Fruit fly (Drosophila melanogaster) whole organism, embryonic: ENCODE data around the gene armi.

Source experiments
- Atf-2 ChIP-seq: fragments of 200-800 bp; sonication (Bioruptor generic); optimal IDR thresholded peaks from 2 replicates; lab custom pipeline; 2016; ENCODE audit warnings: missing biosample characterization, missing genetic modification characterization
- BtbVII ChIP-seq: fragments of 200-800 bp; sonication (Bioruptor generic); optimal IDR thresholded peaks from 3 replicates; lab custom pipeline; 2017; ENCODE audit warnings: missing biosample characterization, mild to moderate bottlenecking, missing genetic modification characterization
- CG10147 ChIP-seq: fragments of 200-800 bp; sonication (Bioruptor generic); optimal IDR thresholded peaks from 2 replicates; lab custom pipeline; 2019; ENCODE audit warnings: missing biosample characterization, mild to moderate bottlenecking, missing genetic modification characterization, moderate library complexity
- CG12071 ChIP-seq: fragments of 200-800 bp; sonication (Bioruptor generic); optimal IDR thresholded peaks from 3 replicates; lab custom pipeline; 2018; ENCODE audit warnings: missing biosample characterization, mild to moderate bottlenecking, missing genetic modification characterization
- CG1602 ChIP-seq: fragments of 200-800 bp; sonication (Bioruptor generic); optimal IDR thresholded peaks from 3 replicates; lab custom pipeline; 2016; ENCODE audit warnings: missing biosample characterization, missing genetic modification characterization
- CG17186 ChIP-seq: fragments of 200-800 bp; sonication (Bioruptor generic); optimal IDR thresholded peaks from 3 replicates; lab custom pipeline; 2017; ENCODE audit warnings: missing biosample characterization, missing genetic modification reagents, missing genetic modification characterization
- CG17361 ChIP-seq: fragments of 200-800 bp; sonication (Bioruptor generic); IDR thresholded peaks from 3 replicates; pipeline ENCODE4 v1.3.6; 2022; ENCODE audit warnings: missing biosample characterization, missing genetic modification characterization
- CG17385 ChIP-seq: fragments of 200-800 bp; sonication (Bioruptor generic); optimal IDR thresholded peaks from 3 replicates; lab custom pipeline; 2018; ENCODE audit warnings: missing biosample characterization, mild to moderate bottlenecking, missing genetic modification characterization
- CG18011 ChIP-seq: fragments of 200-800 bp; sonication (Bioruptor generic); optimal IDR thresholded peaks from 2 replicates; lab custom pipeline; 2017; ENCODE audit warnings: missing biosample characterization, missing genetic modification characterization, mild to moderate bottlenecking, moderate library complexity, missing genotype
- CG18619 ChIP-seq: fragments of 200-800 bp; sonication (Bioruptor generic); optimal IDR thresholded peaks from 3 replicates; lab custom pipeline; 2017; ENCODE audit warnings: missing biosample characterization, mild to moderate bottlenecking, missing genetic modification characterization
- CG6689 ChIP-seq: fragments of 200-800 bp; sonication (Bioruptor generic); IDR thresholded peaks from 2 replicates; pipeline ENCODE4 v1.3.6; 2022; ENCODE audit warnings: missing biosample characterization, missing genetic modification characterization
- CG7928 ChIP-seq: fragments of 200-800 bp; sonication (Bioruptor generic); optimal IDR thresholded peaks from 2 replicates; lab custom pipeline; 2017; ENCODE audit warnings: missing biosample characterization, mild to moderate bottlenecking, missing genetic modification characterization
- CG9609 ChIP-seq: fragments of 200-800 bp; sonication (Bioruptor generic); optimal IDR thresholded peaks from 3 replicates; lab custom pipeline; 2016; ENCODE audit warnings: missing biosample characterization, missing genetic modification characterization
- Camta ChIP-seq: fragments of 200-800 bp; sonication (Bioruptor generic); optimal IDR thresholded peaks from 2 replicates; lab custom pipeline; 2016; ENCODE audit warnings: missing biosample characterization, missing genetic modification characterization
- Chrac-16 ChIP-seq: fragments of 200-800 bp; sonication (Bioruptor generic); optimal IDR thresholded peaks from 3 replicates; lab custom pipeline; 2016; ENCODE audit warnings: missing biosample characterization, missing genetic modification characterization
- CoRest ChIP-seq: fragments of 200-800 bp; sonication (Bioruptor generic); optimal IDR thresholded peaks from 3 replicates; lab custom pipeline; 2018; ENCODE audit warnings: missing biosample characterization, mild to moderate bottlenecking, missing genetic modification characterization, moderate library complexity
- Dbx ChIP-seq: fragments of 200-800 bp; sonication (Bioruptor generic); IDR thresholded peaks from 3 replicates; pipeline ENCODE4 v1.3.6; 2022; ENCODE audit warnings: missing biosample characterization, missing genetic modification characterization
- Dek ChIP-seq: fragments of 200-800 bp; sonication (Bioruptor generic); optimal IDR thresholded peaks from 3 replicates; lab custom pipeline; 2019; ENCODE audit warnings: missing biosample characterization, mild to moderate bottlenecking, missing genetic modification characterization, moderate library complexity
- E2f2 ChIP-seq: fragments of 200-800 bp; sonication (Bioruptor generic); IDR thresholded peaks from 2 replicates; pipeline ENCODE4 v1.3.6; 2022; ENCODE audit warnings: missing biosample characterization, missing genetic modification characterization
- Gug ChIP-seq: fragments of 200-800 bp; sonication (Bioruptor generic); IDR thresholded peaks from 4 replicates; pipeline ENCODE4 v1.3.6; 2022; ENCODE audit warnings: missing biosample characterization, missing genetic modification characterization
- Lhr ChIP-seq: fragments of 200-800 bp; sonication (Bioruptor generic); optimal IDR thresholded peaks from 3 replicates; lab custom pipeline; 2017; ENCODE audit warnings: mild to moderate bottlenecking, missing biosample characterization, missing genetic modification reagents, missing genetic modification characterization
- Lpt ChIP-seq: fragments of >200 bp; optimal IDR thresholded peaks from 2 replicates; lab custom pipeline; 2018; ENCODE audit warnings: missing biosample characterization, missing genetic modification characterization
- MBD-R2 ChIP-seq: fragments of 200-800 bp; sonication (Bioruptor generic); IDR thresholded peaks from 2 replicates; pipeline ENCODE4 v1.3.6; 2022; ENCODE audit warnings: missing biosample characterization, missing genetic modification characterization
- Mes4 ChIP-seq: fragments of 200-800 bp; sonication (Bioruptor generic); optimal IDR thresholded peaks from 2 replicates; lab custom pipeline; 2016; ENCODE audit warnings: missing biosample characterization, missing genetic modification characterization
- Nf-YB ChIP-seq: fragments of 200-800 bp; sonication (Bioruptor generic); optimal IDR thresholded peaks from 3 replicates; lab custom pipeline; 2019; ENCODE audit warnings: missing biosample characterization, mild to moderate bottlenecking, missing genetic modification characterization, moderate library complexity
- PHDP ChIP-seq: fragments of 200-800 bp; sonication (Bioruptor generic); optimal IDR thresholded peaks from 3 replicates; lab custom pipeline; 2018; ENCODE audit warnings: missing biosample characterization, mild to moderate bottlenecking, missing genetic modification characterization, moderate library complexity
- Ssrp ChIP-seq: fragments of 200-800 bp; sonication (Bioruptor generic); optimal IDR thresholded peaks from 2 replicates; lab custom pipeline; 2018; ENCODE audit warnings: missing biosample characterization, mild to moderate bottlenecking, missing genetic modification characterization, moderate library complexity
- Trl ChIP-seq, 3 experiments: fragments of >200 bp in 2 of 3; fragments of 200-800 bp in 1 of 3; sonication (Bioruptor generic) in 1 of 3; optimal IDR thresholded peaks; 2 replicates in 1 of 3; 3 replicates in 2 of 3; lab custom pipeline; 2016 to 2017; ENCODE audit warnings: missing biosample characterization in 1 of 3, missing genetic modification characterization in 1 of 3
- ara ChIP-seq: fragments of 200-800 bp; sonication (Bioruptor generic); IDR thresholded peaks from 2 replicates; pipeline ENCODE4 v1.3.6; 2022; ENCODE audit warnings: missing biosample characterization, missing genetic modification characterization
- bab2 ChIP-seq: fragments of 200-800 bp; sonication (Bioruptor generic); optimal IDR thresholded peaks from 2 replicates; lab custom pipeline; 2016; ENCODE audit warnings: missing biosample characterization, missing genetic modification characterization
- gcm2 ChIP-seq: fragments of 200-800 bp; sonication (Bioruptor generic); optimal IDR thresholded peaks from 2 replicates; lab custom pipeline; 2016; ENCODE audit warnings: missing biosample characterization, missing genetic modification characterization
- insv ChIP-seq, 2 experiments: fragments of 200-800 bp; sonication (Bioruptor generic); optimal IDR thresholded peaks; 3 replicates each; lab custom pipeline; 2016 to 2018; ENCODE audit warnings: missing biosample characterization in 2 of 2, missing genetic modification characterization in 2 of 2
- kni ChIP-seq: fragments of 200-800 bp; sonication (Bioruptor generic); optimal IDR thresholded peaks from 3 replicates; lab custom pipeline; 2017; ENCODE audit warnings: mild to moderate bottlenecking, missing biosample characterization, missing genetic modification reagents, missing genetic modification characterization
- lola ChIP-seq, 3 experiments: fragments of >200 bp in 2 of 3; fragments of 200-800 bp in 1 of 3; sonication (Bioruptor generic) in 1 of 3; optimal IDR thresholded peaks; 2 replicates each; lab custom pipeline; 2017 to 2019; ENCODE audit warnings: missing biosample characterization in 3 of 3, missing genetic modification characterization in 3 of 3, mild to moderate bottlenecking in 1 of 3, moderate library complexity in 1 of 3
- nerfin-1 ChIP-seq: fragments of 200-800 bp; sonication (Bioruptor generic); optimal IDR thresholded peaks from 3 replicates; lab custom pipeline; 2019; ENCODE audit warnings: missing biosample characterization, mild to moderate bottlenecking, missing genetic modification characterization, moderate library complexity
- pan ChIP-seq, 4 experiments: fragments of >200 bp in 3 of 4; fragments of 200-800 bp in 1 of 4; sonication (Bioruptor generic) in 1 of 4; optimal IDR thresholded peaks in 3 of 4; IDR thresholded peaks in 1 of 4; 2 replicates each; pipeline versions ENCODE4 v1.3.6 to Lab custom; 2017 to 2022; ENCODE audit warnings: missing biosample characterization in 2 of 4, missing genetic modification characterization in 2 of 4, mixed read lengths in 1 of 4
- pho ChIP-seq: fragments of 200-800 bp; sonication (Bioruptor generic); optimal IDR thresholded peaks from 2 replicates; lab custom pipeline; 2016; ENCODE audit warnings: missing biosample characterization, missing genetic modification characterization
- pnt ChIP-seq: fragments of 200-800 bp; sonication (Bioruptor generic); optimal IDR thresholded peaks from 3 replicates; lab custom pipeline; 2016; ENCODE audit warnings: missing biosample characterization, missing genetic modification characterization
- ranshi ChIP-seq: fragments of 200-800 bp; sonication (Bioruptor generic); IDR thresholded peaks from 2 replicates; pipeline ENCODE4 v1.3.6; 2022; ENCODE audit warnings: missing biosample characterization, missing genetic modification characterization
- sd ChIP-seq: fragments of 200-800 bp; sonication (Bioruptor generic); optimal IDR thresholded peaks from 3 replicates; lab custom pipeline; 2018; ENCODE audit warnings: missing biosample characterization, mild to moderate bottlenecking, missing genetic modification characterization, moderate library complexity
- sqz ChIP-seq: fragments of 200-800 bp; sonication (Bioruptor generic); optimal IDR thresholded peaks from 3 replicates; lab custom pipeline; 2018; ENCODE audit warnings: missing biosample characterization, mild to moderate bottlenecking, missing genetic modification characterization
- wdn ChIP-seq: fragments of 200-800 bp; sonication (Bioruptor generic); IDR thresholded peaks from 2 replicates; pipeline ENCODE4 v1.3.6; 2022; ENCODE audit warnings: missing biosample characterization, missing genetic modification characterization
- wor ChIP-seq: fragments of 200-800 bp; sonication (Bioruptor generic); IDR thresholded peaks from 2 replicates; pipeline ENCODE4 v1.3.6; 2022; ENCODE audit warnings: missing biosample characterization, missing genetic modification characterization

Gene armi

DNA sequence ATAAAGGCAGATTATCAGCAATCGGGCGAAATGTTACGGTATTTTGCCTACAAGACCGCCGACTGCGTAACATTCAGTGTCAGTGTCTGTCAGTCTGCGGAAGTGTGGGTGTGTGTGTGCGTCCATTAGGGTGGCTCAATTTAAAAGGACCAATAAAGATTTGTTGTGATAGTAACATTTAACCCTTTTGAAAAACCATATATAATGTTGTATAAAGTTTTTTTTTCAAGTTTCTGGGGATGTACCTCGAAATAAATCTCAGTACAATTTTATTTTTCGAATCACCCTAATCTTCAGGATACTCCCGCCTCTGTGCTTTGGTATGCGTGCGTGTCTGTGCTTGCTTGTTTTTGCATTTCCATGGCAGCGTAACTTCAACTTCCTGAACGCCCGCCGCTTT lies 11.7 kb downstream of the armi start (continued):
- TF ChIP-seq Lhr (GFP tag; lab: Kevin White, UChicago): no peak
- TF ChIP-seq pan (optimal IDR thresholded peaks at IDR 0.05; lab: Kevin White, UChicago): no peak
- TF ChIP-seq pan (GFP tag; optimal IDR thresholded peaks at IDR 0.05 in 1 of 2, IDR thresholded peaks at IDR 0.05 in 1 of 2): peak in 1 of 2 experiments; percentile 83
- TF ChIP-seq pnt (GFP tag; lab: Kevin White, UChicago): peak; percentile 26
- peak; percentile 78 for TF ChIP-seq CG17385 (GFP tag; lab: Kevin White, UChicago)
- TF ChIP-seq CG6689 (GFP tag; lab: Robert Waterston, UW): peak; percentile 48
- peak; percentile 41 for TF ChIP-seq Mes4 (GFP tag; lab: Kevin White, UChicago)
- no peak for TF ChIP-seq wor (GFP tag; lab: Robert Waterston, UW)
- peak; percentile 22; the same call in 1 of the 4 replicates for TF ChIP-seq Gug
- peak; percentile 88 for TF ChIP-seq PHDP
- peak; percentile 13; the same call in 1 of the 3 replicates for TF ChIP-seq CG17361 (GFP tag; lab: Robert Waterston, UW)
- TF ChIP-seq wdn: peak; percentile 85
- peak; percentile 82 for TF ChIP-seq ranshi (GFP tag; lab: Robert Waterston, UW)
- TF ChIP-seq CG18011 (GFP tag; lab: Kevin White, UChicago): peak; percentile 58
- TF ChIP-seq insv (GFP tag; optimal IDR thresholded peaks at IDR 0.05; lab: Kevin White, UChicago): peak in 1 of 2 experiments; percentile 9
- TF ChIP-seq BtbVII (GFP tag; lab: Kevin White, UChicago): peak; percentile 85
- TF ChIP-seq CG1602: no peak
- no peak for TF ChIP-seq kni
- TF ChIP-seq CoRest (tag; lab: Kevin White, UChicago): peak; percentile 68
- peak; percentile 73 for TF ChIP-seq CG10147 (GFP tag; lab: Kevin White, UChicago)
- TF ChIP-seq pho (GFP tag; lab: Kevin White, UChicago): peak; percentile 68
- TF ChIP-seq Lpt (GFP tag; lab: Kevin White, UChicago): no peak
- peak; percentile 41 for TF ChIP-seq CG9609
- peak; percentile 9 for TF ChIP-seq Ssrp (tag; lab: Kevin White, UChicago)
- no peak for TF ChIP-seq sqz (GFP tag; lab: Kevin White, UChicago)
- peak; percentile 36 for TF ChIP-seq CG7928 (GFP tag; lab: Kevin White, UChicago)
- peak in 1 of 3 experiments; percentile 2 for TF ChIP-seq lola (GFP tag; optimal IDR thresholded peaks at IDR 0.05; lab: Kevin White, UChicago)
- peak; percentile 15 for TF ChIP-seq Atf-2
- TF ChIP-seq Nf-YB (GFP tag; lab: Kevin White, UChicago): peak; percentile 32
- TF ChIP-seq sd: peak; percentile 55
- TF ChIP-seq Dek: peak; percentile 83
- no peak for TF ChIP-seq gcm2 (GFP tag; lab: Kevin White, UChicago)
- TF ChIP-seq CG18619 (GFP tag; lab: Kevin White, UChicago): peak; percentile 78
- TF ChIP-seq Chrac-16 (GFP tag; lab: Kevin White, UChicago): peak; percentile 47
- TF ChIP-seq CG17186 (GFP tag; lab: Kevin White, UChicago): no peak
- TF ChIP-seq E2f2 (GFP tag; lab: Robert Waterston, UW): peak; percentile 45; the same call in 1 of the 2 replicates
- peak; percentile 44 for TF ChIP-seq bab2 (GFP tag; lab: Kevin White, UChicago)
- peak; percentile 27; the same call in 1 of the 2 replicates for TF ChIP-seq ara
- TF ChIP-seq Dbx (GFP tag; lab: Robert Waterston, UW): peak; percentile 66; the same call in 2 of the 3 replicates
- peak; percentile 76 for TF ChIP-seq CG12071
- TF ChIP-seq Camta (GFP tag; lab: Kevin White, UChicago): peak; percentile 29
- peak; percentile 72 for TF ChIP-seq nerfin-1 (tag; lab: Kevin White, UChicago)
- no peak for TF ChIP-seq Trl (optimal IDR thresholded peaks at IDR 0.05; lab: Kevin White, UChicago)
- peak; percentile 44 for TF ChIP-seq Trl (GFP tag; optimal IDR thresholded peaks at IDR 0.05; lab: Kevin White, UChicago)
- TF ChIP-seq MBD-R2 (GFP tag; lab: Robert Waterston, UW): peak; percentile 60; the same call in 1 of the 2 replicates
